Worm (Caenorhabditis elegans) whole organism, L2 larva: Measurements from ENCODE around the gene ZC374.2.

ENCODE experiments used
- C34F6.9 ChIP-seq: fragments of 150-350 bp; optimal IDR thresholded peaks from 2 replicates; lab custom pipeline; 2014; ENCODE audit warnings: missing biosample characterization, missing genetic modification characterization
- F13H6.1 ChIP-seq: sonication (generic microtip); optimal IDR thresholded peaks from 2 replicates; lab custom pipeline; 2016; ENCODE audit warnings: missing genetic modification characterization, missing compliant biosample characterization
- Y55F3AM.14 ChIP-seq: fragments of 200-800 bp; sonication (Bioruptor generic); optimal IDR thresholded peaks from 2 replicates; lab custom pipeline; 2018; ENCODE audit warnings: mild to moderate bottlenecking, missing genetic modification characterization, missing compliant biosample characterization
- alr-1 ChIP-seq: fragments of 150-350 bp; optimal IDR thresholded peaks from 2 replicates; lab custom pipeline; 2014; ENCODE audit warnings: missing biosample characterization, missing genetic modification characterization
- ama-1 ChIP-seq: fragments of 150-350 bp; optimal IDR thresholded peaks from 2 replicates; lab custom pipeline; 2018; ENCODE audit warnings: inconsistent platforms
- blmp-1 ChIP-seq: sonication (generic microtip); optimal IDR thresholded peaks from 2 replicates; lab custom pipeline; 2017; ENCODE audit warnings: missing genetic modification characterization, mild to moderate bottlenecking, missing compliant biosample characterization, antibody characterized with exemption, moderate library complexity; ENCODE audit not compliant: insufficient read depth
- ceh-82 ChIP-seq: fragments of 150-350 bp; optimal IDR thresholded peaks from 2 replicates; lab custom pipeline; 2014; ENCODE audit warnings: missing biosample characterization, missing genetic modification characterization
- crh-2 ChIP-seq: sonication (generic microtip); optimal IDR thresholded peaks from 2 replicates; lab custom pipeline; 2017; ENCODE audit warnings: missing biosample characterization, missing genetic modification characterization
- dmd-4 ChIP-seq: sonication (generic microtip); optimal IDR thresholded peaks from 2 replicates; lab custom pipeline; 2017; ENCODE audit warnings: missing biosample characterization, missing genetic modification characterization
- elt-1 ChIP-seq: fragments of 150-350 bp; optimal IDR thresholded peaks from 2 replicates; lab custom pipeline; 2014; ENCODE audit warnings: missing biosample characterization, missing genetic modification characterization
- fos-1 ChIP-seq: fragments of 150-350 bp; optimal IDR thresholded peaks from 2 replicates; lab custom pipeline; 2014; ENCODE audit warnings: missing biosample characterization, missing genetic modification characterization
- gmeb-1 ChIP-seq: fragments of 150-350 bp; optimal IDR thresholded peaks from 2 replicates; lab custom pipeline; 2014; ENCODE audit warnings: missing biosample characterization, missing genetic modification characterization
- lin-39 ChIP-seq: fragments of 150-350 bp; optimal IDR thresholded peaks from 2 replicates; lab custom pipeline; 2014; ENCODE audit warnings: missing biosample characterization, missing genetic modification reagents, missing genetic modification characterization
- lsy-2 ChIP-seq, 2 experiments: fragments of 150-350 bp in 1 of 2; sonication (generic microtip) in 1 of 2; optimal IDR thresholded peaks; 2 replicates each; lab custom pipeline; 2014 to 2017; ENCODE audit warnings: missing biosample characterization in 2 of 2, missing genetic modification characterization in 2 of 2
- mab-5 ChIP-seq: fragments of 150-350 bp; optimal IDR thresholded peaks from 2 replicates; lab custom pipeline; 2014; ENCODE audit warnings: missing biosample characterization, missing genetic modification characterization
- mbf-1 ChIP-seq: sonication (generic microtip); optimal IDR thresholded peaks from 2 replicates; lab custom pipeline; 2017; ENCODE audit warnings: missing biosample characterization, missing genetic modification characterization
- nhr-10 ChIP-seq: sonication (generic microtip); optimal IDR thresholded peaks from 2 replicates; lab custom pipeline; 2017; ENCODE audit warnings: missing biosample characterization, missing genetic modification characterization
- nhr-129 ChIP-seq: fragments of 150-350 bp; optimal IDR thresholded peaks from 2 replicates; lab custom pipeline; 2014; ENCODE audit warnings: missing biosample characterization, missing genetic modification characterization
- nhr-21 ChIP-seq: fragments of 150-350 bp; optimal IDR thresholded peaks from 2 replicates; lab custom pipeline; 2014; ENCODE audit warnings: missing biosample characterization, missing genetic modification characterization
- nhr-25 ChIP-seq: fragments of 150-350 bp; sonication (generic microtip); optimal IDR thresholded peaks from 3 replicates; lab custom pipeline; 2014; ENCODE audit warnings: missing biosample characterization, missing genetic modification characterization
- nhr-6 ChIP-seq: fragments of 150-350 bp; optimal IDR thresholded peaks from 2 replicates; lab custom pipeline; 2014; ENCODE audit warnings: missing biosample characterization, missing genetic modification characterization
- nhr-77 ChIP-seq: fragments of 150-350 bp; optimal IDR thresholded peaks from 2 replicates; lab custom pipeline; 2014; ENCODE audit warnings: missing biosample characterization, missing genetic modification characterization
- peb-1 ChIP-seq: fragments of 150-350 bp; optimal IDR thresholded peaks from 2 replicates; lab custom pipeline; 2014; ENCODE audit warnings: missing biosample characterization, missing genetic modification characterization
- skn-1 ChIP-seq: sonication (generic microtip); optimal IDR thresholded peaks from 2 replicates; lab custom pipeline; 2017; ENCODE audit warnings: missing biosample characterization, missing genetic modification characterization
- sma-3 ChIP-seq: sonication (generic microtip); optimal IDR thresholded peaks from 2 replicates; lab custom pipeline; 2016; ENCODE audit warnings: missing genetic modification reagents, missing genetic modification characterization, missing compliant biosample characterization
- sma-9 ChIP-seq, 2 experiments: fragments of 150-350 bp in 1 of 2; sonication (generic microtip) in 1 of 2; optimal IDR thresholded peaks; 2 replicates each; lab custom pipeline; 2014 to 2016; ENCODE audit warnings: missing genetic modification characterization in 2 of 2, mild to moderate bottlenecking in 1 of 2, missing biosample characterization in 1 of 2, missing compliant biosample characterization in 1 of 2, missing genetic modification reagents in 1 of 2, moderate library complexity in 1 of 2
- snpc-4 ChIP-seq: fragments of 150-350 bp; optimal IDR thresholded peaks from 2 replicates; lab custom pipeline; 2014; ENCODE audit warnings: missing biosample characterization, missing genetic modification characterization
- unc-55 ChIP-seq: fragments of 150-350 bp; sonication (generic microtip); optimal IDR thresholded peaks from 3 replicates; lab custom pipeline; 2014; ENCODE audit warnings: missing biosample characterization, missing genetic modification reagents, missing genetic modification characterization
- ztf-1 ChIP-seq: fragments of 200-800 bp; sonication (Bioruptor generic); conservative IDR thresholded peaks from 2 replicates; pipeline ENCODE4 v1.3.6; 2022; ENCODE audit warnings: missing genetic modification characterization, missing compliant biosample characterization
- ztf-11 ChIP-seq: sonication (generic microtip); optimal IDR thresholded peaks from 2 replicates; lab custom pipeline; 2017; ENCODE audit warnings: missing biosample characterization, missing genetic modification characterization

Gene ZC374.2

DNA sequence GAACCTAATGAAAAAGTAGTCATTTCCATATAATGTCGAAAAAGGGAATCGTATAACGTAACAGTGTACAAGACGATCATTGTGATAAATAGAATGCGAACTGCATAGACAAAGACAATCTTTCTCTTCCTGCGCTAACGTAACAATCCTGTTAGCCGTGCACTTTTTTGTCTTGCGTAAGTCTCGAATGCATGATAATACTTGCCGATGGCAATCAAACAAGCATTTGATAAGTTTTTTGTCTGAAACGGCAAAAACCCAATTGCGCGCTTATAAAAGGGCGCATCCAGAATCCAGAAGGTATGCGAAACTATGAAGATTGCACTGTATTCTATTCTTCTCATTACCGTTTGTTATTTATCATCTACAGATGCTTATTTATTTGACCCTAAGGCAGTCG, 27.8 kb upstream of the ZC374.2 start, which contains the start of gene dao-4:
dao-4 (plus strand) TSS at position 301 of the 400 bp plus-strand sequence.
- TF ChIP-seq lin-39 (tag; lab: Kevin White, UChicago) (no peak), nhr-6 (tag; lab: Kevin White, UChicago) (no peak), sma-9 (GFP tag; optimal IDR thresholded peaks at IDR 0.05; lab: Kevin White, UChicago) (no peak), sma-9 (tag; optimal IDR thresholded peaks at IDR 0.05; lab: Kevin White, UChicago) (no peak), mab-5 (tag; lab: Kevin White, UChicago) (no peak), ama-1 (lab: Kevin White, UChicago) (no peak), gmeb-1 (no peak), nhr-25 (tag; lab: Kevin White, UChicago) (no peak), nhr-10 (tag; lab: Kevin White, UChicago) (no peak)

DNA sequence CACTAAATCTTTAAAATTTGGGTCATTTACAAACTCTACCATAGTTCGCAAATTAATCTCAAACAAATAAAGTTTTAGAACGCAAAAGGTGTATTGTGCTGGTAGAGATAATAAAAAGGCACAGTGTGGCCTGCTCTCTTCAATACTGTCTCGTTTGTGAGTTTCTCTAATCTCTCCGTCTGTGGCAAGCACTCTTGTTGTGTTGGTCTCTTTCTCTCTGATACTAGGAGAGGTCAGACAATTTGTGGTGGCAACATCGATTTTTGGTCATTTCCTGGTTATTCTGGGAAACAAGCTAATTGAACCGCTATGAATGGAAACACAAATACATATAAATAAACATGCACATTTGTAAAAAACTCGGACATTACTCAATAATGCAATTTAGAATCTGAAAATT, 27.0 kb upstream of the ZC374.2 start, which contains the start of gene ZC373.5:
ZC373.5 (minus strand) TSS at position 159 of the 400 bp plus-strand sequence.
- TF ChIP-seq dmd-4 (tag; lab: Kevin White, UChicago), result no peak
- TF ChIP-seq C34F6.9 (tag; lab: Kevin White, UChicago), result peak; percentile 6
- no peak for TF ChIP-seq snpc-4 (tag; lab: Kevin White, UChicago)
- TF ChIP-seq sma-3 (GFP tag; lab: Kevin White, UChicago), result no peak
- peak; percentile 21 for TF ChIP-seq gmeb-1
- TF ChIP-seq skn-1 (tag; lab: Kevin White, UChicago), result no peak
- TF ChIP-seq nhr-129 (tag; lab: Kevin White, UChicago), result peak; percentile 36
- peak in 1 of 2 experiments; percentile 1 for TF ChIP-seq lsy-2 (tag; optimal IDR thresholded peaks at IDR 0.05; lab: Kevin White, UChicago)
- peak; percentile 70 for TF ChIP-seq fos-1
- TF ChIP-seq mab-5 (tag; lab: Kevin White, UChicago), result no peak
- peak; percentile 38 for TF ChIP-seq crh-2 (tag; lab: Kevin White, UChicago)

DNA sequence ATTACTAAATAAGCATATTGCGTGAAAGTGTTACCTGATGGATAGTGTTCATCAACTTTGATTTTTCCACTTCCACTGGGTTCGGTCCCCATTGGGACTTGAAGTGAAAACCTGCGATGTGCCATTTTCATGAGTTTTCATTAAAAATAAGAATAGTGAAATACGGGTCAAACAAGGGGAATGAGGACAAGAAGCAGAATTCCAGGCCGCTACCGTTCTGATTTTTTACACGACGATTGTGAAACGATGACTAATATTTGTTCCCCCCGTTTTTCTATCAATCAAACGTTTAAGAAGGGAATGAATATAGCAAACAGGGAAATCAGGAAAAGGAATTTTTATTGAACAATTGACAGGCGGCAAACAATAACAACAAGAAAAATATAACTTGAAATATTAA, 22.5 kb upstream of the ZC374.2 start, which contains the start of gene mlck-1:
mlck-1 (minus strand) TSS at position 101 of the 400 bp plus-strand sequence.
- TF ChIP-seq nhr-25 (tag; lab: Kevin White, UChicago) (no peak), elt-1 (tag; lab: Kevin White, UChicago) (no peak), unc-55 (GFP tag; lab: Kevin White, UChicago) (no peak), ztf-1 (GFP tag; lab: Robert Waterston, UW) (no peak), nhr-21 (no peak), ztf-11 (tag; lab: Kevin White, UChicago) (no peak)

DNA sequence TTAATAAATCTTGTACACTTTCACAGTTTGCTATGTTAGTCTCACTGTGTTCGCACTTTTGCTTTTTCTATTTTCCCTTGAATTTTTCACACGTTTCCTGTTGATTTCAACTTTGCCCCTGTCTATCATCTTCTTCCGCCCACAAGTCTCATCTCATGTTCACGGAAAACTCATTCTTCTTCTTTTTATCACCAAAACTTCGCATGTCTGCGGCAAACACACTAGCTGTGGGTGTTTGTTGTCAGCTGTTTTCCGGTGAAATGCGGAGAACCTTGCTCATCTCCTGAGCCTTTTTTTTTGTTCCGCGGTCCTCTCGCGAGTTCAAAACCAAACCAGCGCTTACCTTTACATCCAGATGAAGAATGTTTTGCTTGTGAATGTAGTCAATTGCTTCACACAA, 21.2 kb upstream of the ZC374.2 start:
- TF ChIP-seq F13H6.1 (tag; lab: Kevin White, UChicago) (peak; percentile 45), sma-9 (GFP tag; optimal IDR thresholded peaks at IDR 0.05; lab: Kevin White, UChicago) (peak; percentile 28), sma-9 (tag; optimal IDR thresholded peaks at IDR 0.05; lab: Kevin White, UChicago) (no peak), dmd-4 (tag; lab: Kevin White, UChicago) (no peak), nhr-129 (tag; lab: Kevin White, UChicago) (peak; percentile 37)

DNA sequence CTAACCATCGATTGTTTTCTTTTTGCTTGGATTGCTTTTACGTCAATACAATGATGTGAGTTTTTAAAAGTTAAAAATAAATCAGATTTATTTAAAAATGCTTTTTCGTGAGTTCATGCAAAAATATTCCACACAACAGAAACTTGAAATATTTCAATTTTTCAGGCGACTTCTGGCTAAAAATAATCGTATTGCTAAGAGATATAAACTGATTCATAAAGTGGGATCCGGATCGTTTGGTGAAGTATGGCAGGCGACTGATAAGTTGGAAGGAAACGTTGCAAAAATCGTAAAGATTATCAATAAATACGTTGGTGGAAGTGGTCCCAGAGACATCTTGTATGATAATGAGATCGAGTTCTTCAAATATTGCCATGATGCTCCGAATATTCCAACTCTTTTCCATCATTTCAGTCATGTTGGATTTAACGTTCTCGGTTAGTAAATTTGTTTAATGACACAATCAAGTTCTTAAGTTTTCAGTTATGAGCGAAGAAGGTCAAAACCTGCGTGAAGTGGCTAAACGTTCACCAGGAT, 13.3 kb upstream of the ZC374.2 start, which contains the start of gene ZC373.3:
ZC373.3 (plus strand) TSS at position 51 of the 537 bp plus-strand sequence.
- TF ChIP-seq snpc-4 (tag; lab: Kevin White, UChicago) (no peak), ztf-1 (GFP tag; lab: Robert Waterston, UW) (no peak), alr-1 (tag; lab: Kevin White, UChicago) (no peak), fos-1 (no peak), nhr-129 (tag; lab: Kevin White, UChicago) (no peak), mbf-1 (tag; lab: Kevin White, UChicago) (no peak), sma-9 (GFP tag; optimal IDR thresholded peaks at IDR 0.05; lab: Kevin White, UChicago) (no peak), sma-9 (tag; optimal IDR thresholded peaks at IDR 0.05; lab: Kevin White, UChicago) (no peak), gmeb-1 (no peak), ceh-82 (tag; lab: Kevin White, UChicago) (no peak), nhr-77 (tag; lab: Kevin White, UChicago) (no peak), nhr-25 (tag; lab: Kevin White, UChicago) (no peak), C34F6.9 (tag; lab: Kevin White, UChicago) (no peak), Y55F3AM.14 (GFP tag; lab: Kevin White, UChicago) (no peak), blmp-1 (no peak), peb-1 (no peak)
